Fruit fly (Drosophila melanogaster) whole organism, embryonic: Measurements from ENCODE around the gene TyrRS.
A peak's percentile ranks its signal among the peaks of the same experiment; 100 is the strongest.

Experiments
- Atf6 ChIP-seq: fragments of 200-800 bp; sonication (Bioruptor generic); IDR thresholded peaks from 2 replicates; pipeline ENCODE4 v1.3.6; 2022; ENCODE audit warnings: missing biosample characterization, missing genetic modification characterization
- CG10147 ChIP-seq: fragments of 200-800 bp; sonication (Bioruptor generic); optimal IDR thresholded peaks from 2 replicates; lab custom pipeline; 2019; ENCODE audit warnings: missing biosample characterization, mild to moderate bottlenecking, missing genetic modification characterization, moderate library complexity
- CG10209 ChIP-seq: fragments of 200-800 bp; sonication (Bioruptor generic); optimal IDR thresholded peaks from 3 replicates; lab custom pipeline; 2017; ENCODE audit warnings: missing biosample characterization, mild to moderate bottlenecking, missing genetic modification characterization, missing genetic modification reagents
- CG10979 ChIP-seq: fragments of 200-800 bp; sonication (Bioruptor generic); optimal IDR thresholded peaks from 2 replicates; lab custom pipeline; 2018; ENCODE audit warnings: missing biosample characterization, mild to moderate bottlenecking, missing genetic modification characterization, moderate library complexity
- CG11085 ChIP-seq: fragments of 200-800 bp; sonication (Bioruptor generic); IDR thresholded peaks from 2 replicates; pipeline ENCODE4 v1.3.6; 2022; ENCODE audit warnings: missing biosample characterization, missing genetic modification characterization
- CG12299 ChIP-seq: fragments of 200-800 bp; sonication (Bioruptor generic); optimal IDR thresholded peaks from 2 replicates; lab custom pipeline; 2018; ENCODE audit warnings: missing biosample characterization, mild to moderate bottlenecking, missing genetic modification characterization
- CG12942 ChIP-seq: fragments of 200-800 bp; sonication (Bioruptor generic); optimal IDR thresholded peaks from 3 replicates; lab custom pipeline; 2016; ENCODE audit warnings: missing biosample characterization, missing genetic modification characterization
- CG14441 ChIP-seq: fragments of 200-800 bp; sonication (Bioruptor generic); IDR thresholded peaks from 2 replicates; pipeline ENCODE4 v1.3.6; 2022; ENCODE audit warnings: missing biosample characterization, missing genetic modification characterization
- CG14965 ChIP-seq: fragments of 200-800 bp; sonication (Bioruptor generic); optimal IDR thresholded peaks from 2 replicates; lab custom pipeline; 2016; ENCODE audit warnings: missing biosample characterization, missing genetic modification characterization, borderline replicate concordance
- CG15269 ChIP-seq: fragments of 200-800 bp; sonication (Bioruptor generic); optimal IDR thresholded peaks from 2 replicates; lab custom pipeline; 2018; ENCODE audit warnings: missing biosample characterization, mild to moderate bottlenecking, missing genetic modification characterization, moderate library complexity
- CG1647 ChIP-seq: fragments of 200-800 bp; sonication (Bioruptor generic); optimal IDR thresholded peaks from 3 replicates; lab custom pipeline; 2016; ENCODE audit warnings: missing biosample characterization, missing genetic modification characterization
- CG16863 ChIP-seq: fragments of 200-800 bp; sonication (Bioruptor generic); optimal IDR thresholded peaks from 3 replicates; lab custom pipeline; 2016; ENCODE audit warnings: missing biosample characterization, missing genetic modification characterization
- CG17385 ChIP-seq: fragments of 200-800 bp; sonication (Bioruptor generic); optimal IDR thresholded peaks from 3 replicates; lab custom pipeline; 2018; ENCODE audit warnings: missing biosample characterization, mild to moderate bottlenecking, missing genetic modification characterization
- CG17612 ChIP-seq: fragments of 200-800 bp; sonication (Bioruptor generic); IDR thresholded peaks from 2 replicates; pipeline ENCODE4 v1.3.6; 2022; ENCODE audit warnings: missing biosample characterization, missing genetic modification characterization
- CG17912 ChIP-seq: fragments of 200-800 bp; sonication (Bioruptor generic); optimal IDR thresholded peaks from 2 replicates; lab custom pipeline; 2018; ENCODE audit warnings: missing biosample characterization, mild to moderate bottlenecking, missing genetic modification characterization
- CG1832 ChIP-seq: fragments of 200-800 bp; sonication (Bioruptor generic); optimal IDR thresholded peaks from 2 replicates; lab custom pipeline; 2017; ENCODE audit warnings: missing biosample characterization, mild to moderate bottlenecking, missing genetic modification characterization, inconsistent platforms
- CG18764 ChIP-seq: fragments of 200-800 bp; sonication (Bioruptor generic); optimal IDR thresholded peaks from 3 replicates; lab custom pipeline; 2016; ENCODE audit warnings: missing biosample characterization, missing genetic modification characterization
- CG2712 ChIP-seq: fragments of 200-800 bp; optimal IDR thresholded peaks from 3 replicates; lab custom pipeline; 2019; ENCODE audit warnings: missing biosample characterization, mild to moderate bottlenecking, missing genetic modification characterization, moderate library complexity
- CG30431 ChIP-seq: fragments of 200-800 bp; sonication (Bioruptor generic); optimal IDR thresholded peaks from 2 replicates; lab custom pipeline; 2017; ENCODE audit warnings: missing biosample characterization, missing genetic modification characterization
- CG31441 ChIP-seq: fragments of 200-800 bp; sonication (Bioruptor generic); IDR thresholded peaks from 2 replicates; pipeline ENCODE4 v1.3.6; 2022; ENCODE audit warnings: missing biosample characterization, missing genetic modification characterization
- CG3281 ChIP-seq: fragments of 200-800 bp; sonication (Bioruptor generic); optimal IDR thresholded peaks from 3 replicates; lab custom pipeline; 2017; ENCODE audit warnings: missing biosample characterization, mild to moderate bottlenecking, missing genetic modification characterization
- CG3847 ChIP-seq: fragments of 200-800 bp; sonication (Bioruptor generic); IDR thresholded peaks from 2 replicates; pipeline ENCODE4 v1.3.6; 2022; ENCODE audit warnings: missing biosample characterization, missing genetic modification characterization
- CG4282 ChIP-seq: fragments of 200-800 bp; sonication (Bioruptor generic); optimal IDR thresholded peaks from 2 replicates; lab custom pipeline; 2016; ENCODE audit warnings: missing biosample characterization, missing genetic modification characterization
- CG8765 ChIP-seq: fragments of 200-800 bp; sonication (Bioruptor generic); IDR thresholded peaks from 2 replicates; pipeline ENCODE4 v1.3.6; 2022; ENCODE audit warnings: missing biosample characterization, missing genetic modification characterization
- CG8944 ChIP-seq: fragments of 200-800 bp; sonication (Bioruptor generic); optimal IDR thresholded peaks from 3 replicates; lab custom pipeline; 2016; ENCODE audit warnings: missing biosample characterization, missing genetic modification characterization
- CG9727 ChIP-seq: fragments of 200-800 bp; sonication (Bioruptor generic); optimal IDR thresholded peaks from 3 replicates; lab custom pipeline; 2017; ENCODE audit warnings: missing biosample characterization, mild to moderate bottlenecking, missing genetic modification characterization
- CG9876 ChIP-seq: fragments of 200-800 bp; sonication (Bioruptor generic); optimal IDR thresholded peaks from 2 replicates; lab custom pipeline; 2016; ENCODE audit warnings: missing biosample characterization, missing genetic modification characterization
- Chrac-16 ChIP-seq: fragments of 200-800 bp; sonication (Bioruptor generic); optimal IDR thresholded peaks from 3 replicates; lab custom pipeline; 2016; ENCODE audit warnings: missing biosample characterization, missing genetic modification characterization
- Elba2 ChIP-seq: fragments of 200-800 bp; sonication (Bioruptor generic); optimal IDR thresholded peaks from 3 replicates; lab custom pipeline; 2016; ENCODE audit warnings: missing biosample characterization, missing genetic modification characterization
- Ets97D ChIP-seq: fragments of 200-800 bp; sonication (Bioruptor generic); optimal IDR thresholded peaks from 3 replicates; lab custom pipeline; 2016; ENCODE audit warnings: missing biosample characterization, missing genetic modification characterization
- HLH3B ChIP-seq: fragments of 200-800 bp; sonication (Bioruptor generic); IDR thresholded peaks from 2 replicates; pipeline ENCODE4 v1.3.6; 2022; ENCODE audit warnings: missing biosample characterization, missing genetic modification characterization
- HLH54F ChIP-seq: fragments of 200-800 bp; sonication (Bioruptor generic); optimal IDR thresholded peaks from 3 replicates; lab custom pipeline; 2016; ENCODE audit warnings: missing biosample characterization, missing genetic modification characterization
- HmgD ChIP-seq: fragments of 200-800 bp; sonication (Bioruptor generic); optimal IDR thresholded peaks from 3 replicates; lab custom pipeline; 2016; ENCODE audit warnings: missing biosample characterization, missing genetic modification characterization
- Lhr ChIP-seq: fragments of 200-800 bp; sonication (Bioruptor generic); optimal IDR thresholded peaks from 3 replicates; lab custom pipeline; 2017; ENCODE audit warnings: mild to moderate bottlenecking, missing biosample characterization, missing genetic modification reagents, missing genetic modification characterization
- Nf-YA ChIP-seq: fragments of 200-800 bp; sonication (Bioruptor generic); IDR thresholded peaks from 2 replicates; pipeline ENCODE4 v1.3.6; 2022; ENCODE audit warnings: missing biosample characterization, missing genetic modification characterization
- Sin3A ChIP-seq: fragments of >200 bp; optimal IDR thresholded peaks from 2 replicates; lab custom pipeline; 2018
- Sry-β ChIP-seq: fragments of 200-800 bp; sonication (Bioruptor generic); optimal IDR thresholded peaks from 2 replicates; lab custom pipeline; 2018; ENCODE audit warnings: missing biosample characterization, mild to moderate bottlenecking, missing genetic modification characterization, moderate library complexity
- Sry-δ ChIP-seq: fragments of 200-800 bp; sonication (Bioruptor generic); optimal IDR thresholded peaks from 2 replicates; lab custom pipeline; 2016; ENCODE audit warnings: missing biosample characterization, missing genetic modification characterization
- ap ChIP-seq: fragments of 200-800 bp; sonication (Bioruptor generic); IDR thresholded peaks from 2 replicates; pipeline ENCODE4 v1.3.6; 2022; ENCODE audit warnings: missing biosample characterization, missing genetic modification characterization
- ash1 ChIP-seq: fragments of 200-800 bp; sonication (Bioruptor generic); optimal IDR thresholded peaks from 2 replicates; lab custom pipeline; 2018; ENCODE audit warnings: missing biosample characterization, mild to moderate bottlenecking, missing genetic modification characterization
- br ChIP-seq: fragments of >200 bp; optimal IDR thresholded peaks from 2 replicates; lab custom pipeline; 2017
- dm ChIP-seq: fragments of 200-800 bp; sonication (Bioruptor generic); optimal IDR thresholded peaks from 3 replicates; lab custom pipeline; 2016; ENCODE audit warnings: missing biosample characterization, missing genetic modification characterization
- fd64A ChIP-seq: fragments of 200-800 bp; sonication (Bioruptor generic); optimal IDR thresholded peaks from 3 replicates; lab custom pipeline; 2018; ENCODE audit warnings: missing biosample characterization, mild to moderate bottlenecking, missing genetic modification characterization
- fd96Cb ChIP-seq: fragments of 200-800 bp; sonication (Bioruptor generic); optimal IDR thresholded peaks from 2 replicates; lab custom pipeline; 2018; ENCODE audit warnings: missing biosample characterization, mild to moderate bottlenecking, missing genetic modification characterization, moderate library complexity
- gce ChIP-seq: fragments of 200-800 bp; sonication (Bioruptor generic); IDR thresholded peaks from 3 replicates; pipeline ENCODE4 v1.3.6; 2022; ENCODE audit warnings: missing biosample characterization, missing genetic modification characterization
- h ChIP-seq: fragments of >200 bp; optimal IDR thresholded peaks from 2 replicates; lab custom pipeline; 2017
- jigr1 ChIP-seq: fragments of 200-800 bp; sonication (Bioruptor generic); IDR thresholded peaks from 3 replicates; pipeline ENCODE4 v1.3.6; 2022; ENCODE audit warnings: missing biosample characterization, missing genetic modification characterization
- maf-S ChIP-seq: fragments of 200-800 bp; sonication (Bioruptor generic); optimal IDR thresholded peaks from 2 replicates; lab custom pipeline; 2016; ENCODE audit warnings: missing biosample characterization, missing genetic modification characterization
- otp ChIP-seq: fragments of 200-800 bp; sonication (Bioruptor generic); IDR thresholded peaks from 3 replicates; pipeline ENCODE4, ENCODE4 v1.3.6; 2022; ENCODE audit warnings: missing biosample characterization, missing genetic modification characterization
- slbo ChIP-seq: fragments of 200-800 bp; sonication (Bioruptor generic); IDR thresholded peaks from 2 replicates; pipeline ENCODE4 v1.3.6; 2022; ENCODE audit warnings: missing biosample characterization, missing genetic modification characterization
- sob ChIP-seq: fragments of 200-800 bp; sonication (Bioruptor generic); IDR thresholded peaks from 2 replicates; pipeline ENCODE4 v1.3.6; 2022; ENCODE audit warnings: missing biosample characterization, missing genetic modification characterization
- sr ChIP-seq: fragments of 200-800 bp; sonication (Bioruptor generic); IDR thresholded peaks from 3 replicates; pipeline ENCODE4 v1.3.6; 2022; ENCODE audit warnings: missing biosample characterization, missing genetic modification characterization
- stc ChIP-seq: fragments of 200-800 bp; sonication (Bioruptor generic); IDR thresholded peaks from 2 replicates; pipeline ENCODE4 v1.3.6; 2022; ENCODE audit warnings: missing biosample characterization, missing genetic modification characterization
- sug ChIP-seq: fragments of 200-800 bp; optimal IDR thresholded peaks from 2 replicates; lab custom pipeline; 2019; ENCODE audit warnings: missing biosample characterization, mild to moderate bottlenecking, missing genetic modification characterization, moderate library complexity
- wdn ChIP-seq: fragments of 200-800 bp; sonication (Bioruptor generic); IDR thresholded peaks from 2 replicates; pipeline ENCODE4 v1.3.6; 2022; ENCODE audit warnings: missing biosample characterization, missing genetic modification characterization

The TyrRS gene

dm6 chr3L:16419059-16419773 lies at the start of gene TyrRS, which contains the start of gene CG33158 (continued):
- TF ChIP-seq CG1832 (GFP tag; lab: Kevin White, UChicago) (no peak), HmgD (no peak), CG8765 (GFP tag; lab: Robert Waterston, UW) (no peak), slbo (GFP tag; lab: Robert Waterston, UW) (peak; percentile 17; the same call in 1 of the 2 replicates), Nf-YA (no peak), CG14441 (no peak), br (lab: Kevin White, UChicago) (no peak), otp (no peak), Elba2 (GFP tag; lab: Kevin White, UChicago) (peak; percentile 59), CG8944 (GFP tag; lab: Kevin White, UChicago) (no peak), fd96Cb (tag; lab: Kevin White, UChicago) (no peak), fd64A (no peak), CG1647 (GFP tag; lab: Kevin White, UChicago) (no peak), h (lab: Kevin White, UChicago) (no peak), Lhr (GFP tag; lab: Kevin White, UChicago) (no peak), ash1 (GFP tag; lab: Kevin White, UChicago) (no peak), CG10979 (peak; percentile 4), CG14965 (GFP tag; lab: Kevin White, UChicago) (no peak), Sin3A (peak; percentile 38), sr (GFP tag; lab: Robert Waterston, UW) (no peak), Atf6 (GFP tag; lab: Robert Waterston, UW) (no peak), CG15269 (tag; lab: Kevin White, UChicago) (no peak), ap (no peak), jigr1 (no peak), CG12942 (GFP tag; lab: Kevin White, UChicago) (no peak), gce (no peak), CG10209 (GFP tag; lab: Kevin White, UChicago) (no peak), CG4282 (GFP tag; lab: Kevin White, UChicago) (no peak), CG11085 (GFP tag; lab: Robert Waterston, UW) (no peak), dm (peak; percentile 39), CG30431 (no peak), wdn (GFP tag; lab: Robert Waterston, UW) (no peak), CG10147 (GFP tag; lab: Kevin White, UChicago) (no peak), HLH3B (GFP tag; lab: Robert Waterston, UW) (no peak), CG3847 (GFP tag; lab: Robert Waterston, UW) (no peak), CG18764 (GFP tag; lab: Kevin White, UChicago) (no peak), CG16863 (no peak)

dm6 chr3L:16463846-16464245 lies 44.7 kb upstream of the TyrRS start:
- peak; percentile 46; the same call in 1 of the 2 replicates for TF ChIP-seq CG31441 (GFP tag; lab: Robert Waterston, UW)
- no peak for TF ChIP-seq maf-S (GFP tag; lab: Kevin White, UChicago)
- TF ChIP-seq CG14441: no peak
- no peak for TF ChIP-seq CG3281 (GFP tag; lab: Kevin White, UChicago)
- TF ChIP-seq stc (GFP tag; lab: Robert Waterston, UW): no peak
- TF ChIP-seq sob (GFP tag; lab: Robert Waterston, UW): no peak
- TF ChIP-seq CG12299 (tag; lab: Kevin White, UChicago): no peak
- no peak for TF ChIP-seq Ets97D (GFP tag; lab: Kevin White, UChicago)
- TF ChIP-seq CG17385 (GFP tag; lab: Kevin White, UChicago): no peak
- no peak for TF ChIP-seq CG17612 (GFP tag; lab: Robert Waterston, UW)
- TF ChIP-seq CG17912: no peak
- no peak for TF ChIP-seq ash1 (GFP tag; lab: Kevin White, UChicago)
- TF ChIP-seq Chrac-16: no peak
- no peak for TF ChIP-seq Sry-β (GFP tag; lab: Kevin White, UChicago)
- TF ChIP-seq CG9727 (GFP tag; lab: Kevin White, UChicago): no peak
- no peak for TF ChIP-seq Sry-δ (GFP tag; lab: Kevin White, UChicago)
- peak; percentile 23 for TF ChIP-seq CG2712 (tag; lab: Kevin White, UChicago)
- TF ChIP-seq sug (tag; lab: Kevin White, UChicago): no peak
- no peak for TF ChIP-seq HLH54F
- no peak for TF ChIP-seq CG9876 (GFP tag; lab: Kevin White, UChicago)
